Worm (Caenorhabditis elegans) whole organism, late embryonic: Measurements from ENCODE around the gene ZK816.3.

ENCODE experiments used
- C08G9.2 ChIP-seq: sonication (generic microtip); optimal IDR thresholded peaks from 2 replicates; lab custom pipeline; 2016; ENCODE audit warnings: mild to moderate bottlenecking, missing genetic modification characterization, moderate library complexity, missing compliant biosample characterization
- K02D7.2 ChIP-seq: sonication (generic microtip); optimal IDR thresholded peaks from 2 replicates; lab custom pipeline; 2017; ENCODE audit warnings: mild to moderate bottlenecking, missing genetic modification characterization, missing compliant biosample characterization
- K09A11.1 ChIP-seq: sonication (generic microtip); optimal IDR thresholded peaks from 2 replicates; lab custom pipeline; 2017; ENCODE audit warnings: antibody characterized with exemption, mild to moderate bottlenecking, missing genetic modification characterization, missing compliant biosample characterization; ENCODE audit not compliant: insufficient read depth
- ama-1 ChIP-seq: fragments of 150-350 bp; optimal IDR thresholded peaks from 2 replicates; lab custom pipeline; 2014
- ceh-19 ChIP-seq: fragments of 200-800 bp; sonication (Bioruptor generic); optimal IDR thresholded peaks from 2 replicates; lab custom pipeline; 2018; ENCODE audit warnings: mild to moderate bottlenecking, missing genetic modification characterization, missing compliant biosample characterization
- ceh-2 ChIP-seq: sonication (generic microtip); optimal IDR thresholded peaks from 2 replicates; lab custom pipeline; 2016; ENCODE audit warnings: missing genotype, missing genetic modification characterization, missing compliant biosample characterization
- ceh-22 ChIP-seq: sonication (generic microtip); optimal IDR thresholded peaks from 2 replicates; lab custom pipeline; 2017; ENCODE audit warnings: missing biosample characterization, missing genetic modification characterization
- ceh-24 ChIP-seq: sonication (generic microtip); optimal IDR thresholded peaks from 2 replicates; lab custom pipeline; 2016; ENCODE audit warnings: mild to moderate bottlenecking, missing genetic modification characterization, missing compliant biosample characterization
- ceh-30 ChIP-seq: fragments of 150-350 bp; optimal IDR thresholded peaks from 2 replicates; lab custom pipeline; 2014; ENCODE audit warnings: missing biosample characterization, missing genetic modification characterization
- ceh-31 ChIP-seq: sonication (generic microtip); optimal IDR thresholded peaks from 2 replicates; lab custom pipeline; 2016; ENCODE audit warnings: missing genetic modification characterization, missing compliant biosample characterization
- ceh-34 ChIP-seq: sonication (generic microtip); optimal IDR thresholded peaks from 2 replicates; lab custom pipeline; 2016; ENCODE audit warnings: mild to moderate bottlenecking, missing genetic modification characterization, missing compliant biosample characterization
- ceh-45 ChIP-seq: fragments of 200-800 bp; sonication (Bioruptor generic); IDR thresholded peaks from 2 replicates; pipeline ENCODE4 v1.3.6; 2022; ENCODE audit warnings: missing genetic modification reagents, missing genetic modification characterization, missing compliant biosample characterization
- ceh-6 ChIP-seq: fragments of 200-800 bp; sonication (Bioruptor generic); optimal IDR thresholded peaks from 2 replicates; lab custom pipeline; 2018; ENCODE audit warnings: mild to moderate bottlenecking, missing genetic modification characterization, missing compliant biosample characterization
- ceh-9 ChIP-seq: sonication (generic microtip); optimal IDR thresholded peaks from 2 replicates; lab custom pipeline; 2016; ENCODE audit warnings: mild to moderate bottlenecking, missing genetic modification characterization, inconsistent platforms, missing compliant biosample characterization
- dmd-4 ChIP-seq: sonication (generic microtip); optimal IDR thresholded peaks from 2 replicates; lab custom pipeline; 2016; ENCODE audit warnings: borderline replicate concordance, missing genetic modification characterization, missing compliant biosample characterization
- dve-1 ChIP-seq: sonication (generic microtip); optimal IDR thresholded peaks from 2 replicates; lab custom pipeline; 2017; ENCODE audit warnings: antibody characterized with exemption, mild to moderate bottlenecking, missing genetic modification characterization, missing compliant biosample characterization
- elt-2 ChIP-seq: sonication (generic microtip); optimal IDR thresholded peaks from 2 replicates; lab custom pipeline; 2016; ENCODE audit warnings: missing genetic modification reagents, missing genetic modification characterization, missing compliant biosample characterization
- ets-4 ChIP-seq: sonication (generic microtip); optimal IDR thresholded peaks from 2 replicates; lab custom pipeline; 2016; ENCODE audit warnings: missing genetic modification characterization, missing compliant biosample characterization
- fax-1 ChIP-seq: sonication (generic microtip); optimal IDR thresholded peaks from 2 replicates; lab custom pipeline; 2016; ENCODE audit warnings: missing genotype, missing genetic modification characterization, missing compliant biosample characterization
- hlh-13 ChIP-seq: fragments of 200-800 bp; sonication (Bioruptor generic); optimal IDR thresholded peaks from 2 replicates; lab custom pipeline; 2018; ENCODE audit warnings: mild to moderate bottlenecking, missing genetic modification characterization, missing compliant biosample characterization
- hlh-15 ChIP-seq: sonication (generic microtip); optimal IDR thresholded peaks from 2 replicates; lab custom pipeline; 2016; ENCODE audit warnings: missing genetic modification characterization, missing compliant biosample characterization
- hlh-8 ChIP-seq: sonication (generic microtip); optimal IDR thresholded peaks from 2 replicates; lab custom pipeline; 2016; ENCODE audit warnings: missing genotype, missing genetic modification characterization, missing compliant biosample characterization
- madf-2 ChIP-seq: sonication (generic microtip); optimal IDR thresholded peaks from 2 replicates; lab custom pipeline; 2017; ENCODE audit warnings: missing genetic modification characterization, missing compliant biosample characterization
- mec-3 ChIP-seq: sonication (generic microtip); optimal IDR thresholded peaks from 2 replicates; lab custom pipeline; 2016; ENCODE audit warnings: borderline replicate concordance, missing genetic modification characterization, missing compliant biosample characterization
- nhr-11 ChIP-seq: fragments of 150-350 bp; optimal IDR thresholded peaks from 2 replicates; lab custom pipeline; 2014; ENCODE audit warnings: missing biosample characterization, missing genetic modification characterization
- nhr-232 ChIP-seq: sonication (generic microtip); optimal IDR thresholded peaks from 2 replicates; lab custom pipeline; 2016; ENCODE audit warnings: missing genetic modification characterization, missing compliant biosample characterization
- pat-9 ChIP-seq: fragments of 200-800 bp; sonication (Bioruptor generic); optimal IDR thresholded peaks from 2 replicates; lab custom pipeline; 2018; ENCODE audit warnings: mild to moderate bottlenecking, missing genetic modification characterization, moderate library complexity, missing compliant biosample characterization
- pax-1 ChIP-seq: fragments of 150-350 bp; optimal IDR thresholded peaks from 2 replicates; lab custom pipeline; 2014; ENCODE audit warnings: missing biosample characterization, missing genetic modification characterization
- pha-2 ChIP-seq: sonication (generic microtip); optimal IDR thresholded peaks from 2 replicates; lab custom pipeline; 2017; ENCODE audit warnings: mild to moderate bottlenecking, missing genetic modification characterization, missing compliant biosample characterization
- pha-4 ChIP-seq: fragments of 150-350 bp; optimal IDR thresholded peaks from 2 replicates; lab custom pipeline; 2018; ENCODE audit warnings: missing biosample characterization, missing genetic modification reagents, missing genetic modification characterization
- pqm-1 ChIP-seq: sonication (generic microtip); optimal IDR thresholded peaks from 2 replicates; lab custom pipeline; 2016; ENCODE audit warnings: missing genetic modification characterization, missing compliant biosample characterization
- ref-2 ChIP-seq: sonication (generic microtip); optimal IDR thresholded peaks from 2 replicates; lab custom pipeline; 2016; ENCODE audit warnings: missing genetic modification characterization, missing compliant biosample characterization
- rnt-1 ChIP-seq: sonication (generic microtip); optimal IDR thresholded peaks from 2 replicates; lab custom pipeline; 2016; ENCODE audit warnings: missing genetic modification characterization, missing compliant biosample characterization
- sox-2 ChIP-seq: fragments of 200-800 bp; sonication (Bioruptor generic); IDR thresholded peaks from 2 replicates; pipeline ENCODE4 v1.3.6; 2022; ENCODE audit warnings: missing genetic modification reagents, missing genetic modification characterization, missing compliant biosample characterization
- sox-4 ChIP-seq: sonication (generic microtip); optimal IDR thresholded peaks from 2 replicates; lab custom pipeline; 2017; ENCODE audit warnings: mild to moderate bottlenecking, missing genetic modification characterization, inconsistent platforms, missing compliant biosample characterization
- tbx-2 ChIP-seq: sonication (generic microtip); optimal IDR thresholded peaks from 2 replicates; lab custom pipeline; 2016; ENCODE audit warnings: missing genetic modification characterization, missing compliant biosample characterization
- tbx-7 ChIP-seq: sonication (generic microtip); optimal IDR thresholded peaks from 2 replicates; lab custom pipeline; 2016; ENCODE audit warnings: missing genotype, missing genetic modification characterization, missing compliant biosample characterization
- ttx-3 ChIP-seq: sonication (generic microtip); optimal IDR thresholded peaks from 2 replicates; lab custom pipeline; 2016; ENCODE audit warnings: missing genetic modification reagents, missing genetic modification characterization, missing compliant biosample characterization
- unc-3 ChIP-seq, 2 experiments: fragments of 200-800 bp in 1 of 2; sonication (Bioruptor generic) in 1 of 2; sonication (generic microtip) in 1 of 2; conservative IDR thresholded peaks in 1 of 2; optimal IDR thresholded peaks in 1 of 2; 2 replicates each; pipeline versions ENCODE4 v1.3.6 to Lab custom; 2016 to 2022; ENCODE audit warnings: missing compliant biosample characterization in 2 of 2, missing genetic modification characterization in 2 of 2, missing genetic modification reagents in 1 of 2
- unc-42 ChIP-seq: sonication (generic microtip); optimal IDR thresholded peaks from 2 replicates; lab custom pipeline; 2016; ENCODE audit warnings: missing genotype, missing genetic modification characterization, missing compliant biosample characterization
- unc-55 ChIP-seq: sonication (generic microtip); optimal IDR thresholded peaks from 2 replicates; lab custom pipeline; 2017; ENCODE audit warnings: missing biosample characterization, missing genetic modification reagents, missing genetic modification characterization
- unc-86 ChIP-seq: sonication (generic microtip); optimal IDR thresholded peaks from 2 replicates; lab custom pipeline; 2016; ENCODE audit warnings: missing genetic modification characterization, missing compliant biosample characterization
- zip-5 ChIP-seq: sonication (generic microtip); optimal IDR thresholded peaks from 2 replicates; lab custom pipeline; 2016; ENCODE audit warnings: missing genetic modification characterization, missing compliant biosample characterization
- ztf-16 ChIP-seq: sonication (generic microtip); optimal IDR thresholded peaks from 2 replicates; lab custom pipeline; 2017; ENCODE audit warnings: missing genetic modification characterization, missing compliant biosample characterization

The ZK816.3 gene

DNA sequence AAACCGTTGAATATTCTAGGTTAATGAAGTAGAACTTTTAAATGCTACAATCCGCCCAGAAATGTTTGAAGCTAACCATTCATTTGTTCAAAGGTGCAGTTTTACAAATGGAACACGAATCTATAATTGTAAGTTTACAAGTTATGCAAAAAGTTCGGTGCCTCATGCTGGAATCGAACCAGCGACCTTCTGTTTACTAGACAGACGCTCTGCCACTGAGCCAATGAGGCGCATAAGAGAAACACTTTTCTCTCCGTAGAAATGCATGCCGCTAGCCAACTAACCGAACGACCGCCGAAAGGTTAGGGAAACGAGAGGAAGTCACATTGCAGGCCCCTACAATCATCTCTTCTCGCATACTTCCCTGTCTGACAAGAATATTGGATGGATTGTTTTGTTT, 23.1 kb downstream of the ZK816.3 start (continued):
- TF ChIP-seq dve-1 (tag; lab: Kevin White, UChicago) (peak; percentile 48), ttx-3 (tag; lab: Kevin White, UChicago) (peak; percentile 87), tbx-2 (tag; lab: Kevin White, UChicago) (peak; percentile 83), hlh-15 (tag; lab: Kevin White, UChicago) (peak; percentile 64), sox-4 (tag; lab: Kevin White, UChicago) (peak; percentile 82), ceh-2 (peak; percentile 61), ref-2 (peak; percentile 82), rnt-1 (tag; lab: Kevin White, UChicago) (peak; percentile 62), unc-86 (tag; lab: Kevin White, UChicago) (peak; percentile 82), nhr-232 (tag; lab: Kevin White, UChicago) (peak; percentile 82), K02D7.2 (peak; percentile 67), C08G9.2 (peak; percentile 76), ceh-31 (peak; percentile 70), ceh-45 (peak; percentile 82), pha-2 (tag; lab: Kevin White, UChicago) (peak; percentile 78), hlh-8 (peak; percentile 61), fax-1 (peak; percentile 61), unc-3 (GFP tag; conservative IDR thresholded peaks at IDR 0.05; lab: Robert Waterston, UW) (peak; percentile 88), unc-3 (tag; optimal IDR thresholded peaks at IDR 0.05; lab: Kevin White, UChicago) (peak; percentile 52), elt-2 (tag; lab: Kevin White, UChicago) (peak; percentile 87), dmd-4 (tag; lab: Kevin White, UChicago) (peak; percentile 77)

DNA sequence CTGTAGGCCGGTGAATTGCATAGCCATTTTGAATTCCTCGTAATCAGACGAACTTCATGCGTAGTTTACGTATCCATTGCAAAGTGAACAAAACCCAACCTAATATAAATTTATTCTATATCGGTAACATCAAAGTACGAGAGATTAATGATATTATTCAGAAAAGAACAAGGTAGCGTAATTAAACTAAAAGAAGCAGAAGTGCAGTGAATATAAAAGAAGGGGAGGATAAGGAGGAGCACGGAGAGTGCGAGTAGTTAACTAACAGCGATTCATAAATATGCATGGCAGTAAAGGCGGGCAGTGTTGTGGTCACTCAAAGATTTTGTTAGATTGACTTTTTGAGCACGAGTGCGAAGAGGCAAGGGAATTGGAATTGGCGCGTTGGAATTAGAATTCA, 26.5 kb downstream of the ZK816.3 start, which contains the start of gene clc-3:
Gene clc-3, minus strand, starts transcription at position 101 of the 400 bp plus-strand sequence.
- TF ChIP-seq tbx-2 (tag; lab: Kevin White, UChicago) (no peak), pha-2 (tag; lab: Kevin White, UChicago) (no peak), zip-5 (no peak), sox-4 (tag; lab: Kevin White, UChicago) (no peak), ceh-2 (no peak), dve-1 (tag; lab: Kevin White, UChicago) (no peak), ztf-16 (tag; lab: Kevin White, UChicago) (no peak), rnt-1 (tag; lab: Kevin White, UChicago) (no peak), pax-1 (tag; lab: Kevin White, UChicago) (no peak), ceh-30 (tag; lab: Kevin White, UChicago) (no peak), ceh-34 (tag; lab: Kevin White, UChicago) (no peak), unc-55 (GFP tag; lab: Kevin White, UChicago) (no peak), pha-4 (tag; lab: Kevin White, UChicago) (no peak)

DNA sequence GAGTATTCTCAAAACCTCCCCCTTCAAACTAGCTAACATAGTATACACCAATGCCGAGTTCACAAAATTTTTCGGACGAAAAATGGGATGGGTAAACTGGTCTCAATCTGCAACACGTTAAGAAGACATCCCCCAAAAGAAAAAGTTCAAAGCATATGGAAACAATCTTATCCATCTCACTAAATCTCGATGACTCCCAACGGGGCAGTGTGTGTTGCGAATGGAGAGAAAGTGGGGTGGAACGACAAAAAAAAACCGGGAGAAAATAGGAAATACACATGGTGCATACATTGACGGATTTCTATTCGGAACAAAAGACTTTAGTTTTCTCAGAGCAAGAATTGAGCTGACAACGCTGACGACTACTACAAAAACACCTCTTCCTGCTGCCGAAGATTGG, 27.1 kb downstream of the ZK816.3 start:
- TF ChIP-seq K09A11.1 (tag; lab: Kevin White, UChicago) = peak; percentile 8
- TF ChIP-seq ama-1 = no peak

DNA sequence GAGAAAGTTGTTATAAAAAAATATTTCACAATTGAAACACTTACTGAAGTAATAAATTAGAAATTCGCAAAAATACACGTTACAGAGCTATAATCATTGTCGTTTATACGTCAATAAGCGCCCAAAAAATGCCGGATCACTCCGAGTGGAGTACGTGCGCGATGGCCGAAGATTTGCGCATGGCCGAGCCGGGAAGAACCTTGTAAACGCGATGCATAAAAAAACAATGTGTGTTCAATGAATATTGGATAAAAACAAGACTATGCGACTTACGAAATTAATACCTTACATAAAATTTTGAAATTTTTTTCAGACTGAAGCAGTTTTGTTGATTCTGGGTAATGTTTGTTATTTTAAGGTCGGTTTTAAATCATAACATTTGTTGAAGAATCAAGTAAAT, 30.9 kb downstream of the ZK816.3 start, which contains the start of gene sorf-1:
Gene sorf-1, minus strand, starts transcription at position 135 of the 400 bp plus-strand sequence.
- TF ChIP-seq ceh-6 (GFP tag; lab: Kevin White, UChicago) = no peak
- no peak for TF ChIP-seq nhr-11 (tag; lab: Kevin White, UChicago)
- no peak for TF ChIP-seq unc-42 (tag; lab: Kevin White, UChicago)
- TF ChIP-seq fax-1 = no peak
- no peak for TF ChIP-seq K02D7.2
- peak; percentile 78 for TF ChIP-seq ceh-2
- TF ChIP-seq ceh-22 (tag; lab: Kevin White, UChicago) = no peak
- TF ChIP-seq sox-4 (tag; lab: Kevin White, UChicago) = no peak
- TF ChIP-seq sox-2 (GFP tag; lab: Robert Waterston, UW) = no peak
- no peak for TF ChIP-seq dve-1 (tag; lab: Kevin White, UChicago)
- no peak for TF ChIP-seq hlh-15 (tag; lab: Kevin White, UChicago)
- peak; percentile 60 for TF ChIP-seq tbx-7 (tag; lab: Kevin White, UChicago)
- no peak for TF ChIP-seq ceh-24 (tag; lab: Kevin White, UChicago)
- TF ChIP-seq pha-4 (tag; lab: Kevin White, UChicago) = no peak
- TF ChIP-seq C08G9.2 = peak; percentile 79
- TF ChIP-seq hlh-13 (GFP tag; lab: Kevin White, UChicago) = no peak
- no peak for TF ChIP-seq ceh-9 (tag; lab: Kevin White, UChicago)
- TF ChIP-seq zip-5 = peak; percentile 56
- peak; percentile 6 for TF ChIP-seq ref-2
- TF ChIP-seq madf-2 (tag; lab: Kevin White, UChicago) = no peak
- TF ChIP-seq hlh-8 = peak; percentile 1
- TF ChIP-seq pha-2 (tag; lab: Kevin White, UChicago) = no peak
- TF ChIP-seq pqm-1 (tag; lab: Kevin White, UChicago) = no peak
- TF ChIP-seq pat-9 = no peak
- TF ChIP-seq ceh-45 = no peak
- peak; percentile 38 for TF ChIP-seq ets-4 (tag; lab: Kevin White, UChicago)
- TF ChIP-seq ceh-19 (GFP tag; lab: Kevin White, UChicago) = no peak
- no peak for TF ChIP-seq mec-3 (tag; lab: Kevin White, UChicago)
- TF ChIP-seq ceh-31 = peak; percentile 76
